Fruit fly (Drosophila melanogaster): ENCODE measurements around the gene Ost48.

Ost48 gene

dm6 chrX:9193604-9194003 is 35.3 kb upstream of the Ost48 start, which contains the start of gene CG12106 (continued):
- no peak for TF ChIP-seq ATbp (GFP tag; optimal IDR thresholded peaks at IDR 0.05)
- peak; percentile 23 for TF ChIP-seq CG4424 (GFP tag; optimal IDR thresholded peaks at IDR 0.05)
- peak; percentile 68; the same call in 2 of the 3 replicates for TF ChIP-seq dysf (GFP tag; IDR thresholded peaks at IDR 0.05)
- peak; percentile 59; the same call in 2 of the 3 replicates for TF ChIP-seq Aef1 (GFP tag; IDR thresholded peaks at IDR 0.05)
- TF ChIP-seq tin (GFP tag; optimal IDR thresholded peaks at IDR 0.05) = peak; percentile 18
- peak; percentile 32; the same call in 1 of the 2 replicates for TF ChIP-seq onecut (GFP tag; IDR thresholded peaks at IDR 0.05)
- TF ChIP-seq NfI (GFP tag; optimal IDR thresholded peaks at IDR 0.05) = peak; percentile 63
- TF ChIP-seq Oaz (GFP tag; IDR thresholded peaks at IDR 0.05) = peak; percentile 42; the same call in 1 of the 2 replicates
- peak; percentile 69 for TF ChIP-seq Rfx (GFP tag; IDR thresholded peaks at IDR 0.05)
- TF ChIP-seq Fer3 (tag; optimal IDR thresholded peaks at IDR 0.05) = peak; percentile 62
- TF ChIP-seq dpn (GFP tag; optimal IDR thresholded peaks at IDR 0.05) = peak; percentile 37 to 45
- TF ChIP-seq Dll (GFP tag; IDR thresholded peaks at IDR 0.05; ENCODE audit: partially characterized antibody) = no peak
- TF ChIP-seq CG9817 (tag; optimal IDR thresholded peaks at IDR 0.05) = peak; percentile 40
- no peak for TF ChIP-seq Hmx (GFP tag; optimal IDR thresholded peaks at IDR 0.05)
- peak; percentile 31; the same call in 1 of the 2 replicates for TF ChIP-seq CG4404 (GFP tag; IDR thresholded peaks at IDR 0.05)
- no peak for TF ChIP-seq peb (GFP tag; IDR thresholded peaks at IDR 0.05)
- peak; percentile 18 for TF ChIP-seq CG8388 (GFP tag; optimal IDR thresholded peaks at IDR 0.05)
- TF ChIP-seq psq (GFP tag; optimal IDR thresholded peaks at IDR 0.05) = no peak
- TF ChIP-seq CG15601 (tag; optimal IDR thresholded peaks at IDR 0.05) = peak; percentile 13
- TF ChIP-seq p53 (GFP tag; optimal IDR thresholded peaks at IDR 0.05) = no peak
- TF ChIP-seq CG11695 (GFP tag; IDR thresholded peaks at IDR 0.05) = peak; percentile 45; the same call in 1 of the 3 replicates
- peak; percentile 16 for TF ChIP-seq CG10979 (tag; optimal IDR thresholded peaks at IDR 0.05)
- TF ChIP-seq CG4730 (GFP tag; IDR thresholded peaks at IDR 0.05) = no peak
- TF ChIP-seq CG13296 (GFP tag; optimal IDR thresholded peaks at IDR 0.05) = peak; percentile 50
- 0 out of 2 replicates have a peak, but pooled peaks have one; percentile 29 for TF ChIP-seq Atf6 (GFP tag; IDR thresholded peaks at IDR 0.05)
- TF ChIP-seq CG18599 (GFP tag; optimal IDR thresholded peaks at IDR 0.05) = peak; percentile 62
- TF ChIP-seq hth (optimal IDR thresholded peaks at IDR 0.05) = no peak
- no peak for TF ChIP-seq Lpt (GFP tag; optimal IDR thresholded peaks at IDR 0.05)
- peak; percentile 28 for TF ChIP-seq B-H2 (GFP tag; optimal IDR thresholded peaks at IDR 0.05)
- peak; percentile 24 for TF ChIP-seq Dp (GFP tag; optimal IDR thresholded peaks at IDR 0.05)
- TF ChIP-seq sob (GFP tag; IDR thresholded peaks at IDR 0.05) = 0 out of 2 replicates have a peak, but pooled peaks have one; percentile 13
- TF ChIP-seq mam (GFP tag; optimal IDR thresholded peaks at IDR 0.05) = peak; percentile 59
- TF ChIP-seq pum (GFP tag; optimal IDR thresholded peaks at IDR 0.05) = peak; percentile 46
- peak in 1 of 3 experiments; percentile 27 for TF ChIP-seq lola (GFP tag; optimal IDR thresholded peaks at IDR 0.05)
- TF ChIP-seq CG13424 (tag; optimal IDR thresholded peaks at IDR 0.05) = peak; percentile 67

- no peak for TF ChIP-seq CG33213 (GFP tag; optimal IDR thresholded peaks at IDR 0.05)
- TF ChIP-seq sisA (GFP tag; IDR thresholded peaks at IDR 0.05) = no peak
- no peak for TF ChIP-seq CG9437 (GFP tag; optimal IDR thresholded peaks at IDR 0.05)
- peak; percentile 56 for TF ChIP-seq Dp (GFP tag; optimal IDR thresholded peaks at IDR 0.05)
- TF ChIP-seq Neu2 (GFP tag; optimal IDR thresholded peaks at IDR 0.05; ENCODE audit: borderline replicate concordance) = no peak
- TF ChIP-seq caup (GFP tag; optimal IDR thresholded peaks at IDR 0.05; ENCODE audit: severe bottlenecking) = no peak
- TF ChIP-seq pzg (GFP tag; optimal IDR thresholded peaks at IDR 0.05) = peak; percentile 23
- TF ChIP-seq E2f2 (GFP tag; IDR thresholded peaks at IDR 0.05) = peak; percentile 61
- TF ChIP-seq CG1792 (GFP tag; optimal IDR thresholded peaks at IDR 0.05) = no peak
- TF ChIP-seq CG11504 (tag; optimal IDR thresholded peaks at IDR 0.05) = no peak
- TF ChIP-seq lab (GFP tag; optimal IDR thresholded peaks at IDR 0.05) = no peak
- TF ChIP-seq Eip74EF (GFP tag; optimal IDR thresholded peaks at IDR 0.05) = no peak
- peak; percentile 62 for TF ChIP-seq Myb (GFP tag; optimal IDR thresholded peaks at IDR 0.05)
- TF ChIP-seq Ets97D (GFP tag; optimal IDR thresholded peaks at IDR 0.05) = no peak
- TF ChIP-seq ranshi (GFP tag; IDR thresholded peaks at IDR 0.05) = peak; percentile 57; the same call in 1 of the 2 replicates
- no peak for TF ChIP-seq kay (GFP tag; optimal IDR thresholded peaks at IDR 0.05)
- peak; percentile 12; the same call in 1 of the 3 replicates for TF ChIP-seq row (GFP tag; IDR thresholded peaks at IDR 0.05)
- no peak for TF ChIP-seq gfzf (GFP tag; optimal IDR thresholded peaks at IDR 0.05)
These were observed 34.1 kb upstream of the Ost48 start, which contains the start of gene CG12056 for dm6 chrX:9192429-9192828. Gene CG12056 (plus strand): TSS chrX:9192669.
